Worm (Caenorhabditis elegans): Measurements from ENCODE around the gene W04G3.7.

The W04G3.7 gene

DNA sequence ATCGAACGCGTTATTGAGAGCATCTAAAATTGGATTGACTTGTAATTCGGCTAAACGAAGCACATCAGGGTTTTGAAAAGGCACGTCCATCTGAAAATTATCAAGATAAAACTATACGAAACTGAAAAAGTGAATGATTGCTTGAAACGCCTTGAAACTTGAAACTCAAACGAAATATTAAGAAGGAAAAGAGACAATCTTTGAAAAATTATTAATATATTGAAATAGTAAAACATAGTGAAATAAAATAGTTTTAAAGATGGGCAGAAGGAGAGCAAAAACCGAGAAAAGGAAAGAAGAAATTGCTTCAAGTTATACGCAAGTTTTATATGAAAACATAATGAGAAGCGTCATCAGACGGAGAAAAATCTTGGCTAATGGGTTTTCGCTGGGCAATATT, 13.0 kb upstream of the W04G3.7 start, which contains the start of gene W02H3.3:
Gene W02H3.3, minus strand, starts transcription at position 101 of the 400 bp plus-strand sequence.
- no peak for TF ChIP-seq lin-15B (tag; optimal IDR thresholded peaks at IDR 0.05)

ce11 chrX:11097343-11097742, 12.3 kb upstream of the W04G3.7 start:
- no peak for TF ChIP-seq nhr-11 (tag; optimal IDR thresholded peaks at IDR 0.05)
- no peak for TF ChIP-seq nfya-1 (tag; optimal IDR thresholded peaks at IDR 0.05; ENCODE audit: insufficient read depth)
- TF ChIP-seq egl-5 (tag; optimal IDR thresholded peaks at IDR 0.05) = no peak
- TF ChIP-seq sea-2 (GFP tag; optimal IDR thresholded peaks at IDR 0.05) = no peak
- no peak for TF ChIP-seq egl-27 (tag; optimal IDR thresholded peaks at IDR 0.05)
- TF ChIP-seq ZK546.5 (tag; optimal IDR thresholded peaks at IDR 0.05) = no peak
- no peak for TF ChIP-seq fkh-2 (tag; optimal IDR thresholded peaks at IDR 0.05)
- TF ChIP-seq mml-1 (tag; optimal IDR thresholded peaks at IDR 0.05) = no peak
- TF ChIP-seq fkh-10 (GFP tag; optimal IDR thresholded peaks at IDR 0.05) = no peak
- TF ChIP-seq fos-1 (tag; optimal IDR thresholded peaks at IDR 0.05) = no peak
- no peak for TF ChIP-seq nhr-237 (tag; optimal IDR thresholded peaks at IDR 0.05)
- TF ChIP-seq mdl-1 (tag; optimal IDR thresholded peaks at IDR 0.05) = no peak
- TF ChIP-seq hmg-11 (tag; optimal IDR thresholded peaks at IDR 0.05) = no peak
- TF ChIP-seq R02D3.7 (tag; optimal IDR thresholded peaks at IDR 0.05) = no peak
- TF ChIP-seq lsy-12 (tag; optimal IDR thresholded peaks at IDR 0.05) = no peak
- TF ChIP-seq ztf-4 (tag; optimal IDR thresholded peaks at IDR 0.05) = no peak
- TF ChIP-seq jun-1 (tag; optimal IDR thresholded peaks at IDR 0.05) = no peak
- no peak for TF ChIP-seq pqm-1 (tag; optimal IDR thresholded peaks at IDR 0.05)

ce11 chrX:11095480-11095879, 10.4 kb upstream of the W04G3.7 start:
- TF ChIP-seq sea-2 (GFP tag; optimal IDR thresholded peaks at IDR 0.05) (no peak), nhr-237 (tag; optimal IDR thresholded peaks at IDR 0.05) (no peak), pqm-1 (tag; optimal IDR thresholded peaks at IDR 0.05) (peak; percentile 19), ceh-28 (tag; optimal IDR thresholded peaks at IDR 0.05) (peak; percentile 67), nhr-25 (tag; optimal IDR thresholded peaks at IDR 0.05) (peak; percentile 69), skn-1 (tag; optimal IDR thresholded peaks at IDR 0.05) (peak; percentile 65), daf-12 (tag; optimal IDR thresholded peaks at IDR 0.05) (no peak), nhr-12 (tag; optimal IDR thresholded peaks at IDR 0.05) (no peak), ama-1 (optimal IDR thresholded peaks at IDR 0.05) (no peak), egl-27 (tag; optimal IDR thresholded peaks at IDR 0.05) (peak; percentile 6), eor-1 (tag; optimal IDR thresholded peaks at IDR 0.05) (no peak), unc-62 (GFP tag; optimal IDR thresholded peaks at IDR 0.05) (no peak), ztf-11 (tag; optimal IDR thresholded peaks at IDR 0.05) (no peak), nhr-43 (tag; optimal IDR thresholded peaks at IDR 0.05; ENCODE audit: poor library complexity, severe bottlenecking) (peak; percentile 92), nhr-11 (tag; optimal IDR thresholded peaks at IDR 0.05) (no peak), ceh-16 (tag; optimal IDR thresholded peaks at IDR 0.05) (no peak), elt-1 (tag; optimal IDR thresholded peaks at IDR 0.05) (no peak), zag-1 (tag; optimal IDR thresholded peaks at IDR 0.05) (no peak), lsy-12 (tag; optimal IDR thresholded peaks at IDR 0.05) (peak; percentile 87), elt-3 (tag; optimal IDR thresholded peaks at IDR 0.05) (peak in 1 of 3 experiments; percentile 58), jun-1 (tag; optimal IDR thresholded peaks at IDR 0.05) (peak; percentile 69), nhr-76 (tag; optimal IDR thresholded peaks at IDR 0.05) (no peak), elt-2 (tag; optimal IDR thresholded peaks at IDR 0.05) (peak; percentile 46), lin-15B (tag; optimal IDR thresholded peaks at IDR 0.05) (peak; percentile 16), aly-2 (tag; optimal IDR thresholded peaks at IDR 0.05) (no peak), hmg-11 (tag; optimal IDR thresholded peaks at IDR 0.05) (peak; percentile 92), nhr-28 (tag; optimal IDR thresholded peaks at IDR 0.05) (no peak), ceh-82 (tag; optimal IDR thresholded peaks at IDR 0.05) (peak; percentile 80), unc-39 (tag; optimal IDR thresholded peaks at IDR 0.05) (no peak), R02D3.7 (tag; optimal IDR thresholded peaks at IDR 0.05) (peak; percentile 30), tbx-2 (tag; optimal IDR thresholded peaks at IDR 0.05) (peak; percentile 92), mdl-1 (tag; optimal IDR thresholded peaks at IDR 0.05) (no peak), lin-39 (tag; optimal IDR thresholded peaks at IDR 0.05) (peak; percentile 76), nhr-77 (tag; optimal IDR thresholded peaks at IDR 0.05) (peak; percentile 63), pha-4 (tag; optimal IDR thresholded peaks at IDR 0.05) (peak; percentile 47), nhr-23 (tag; optimal IDR thresholded peaks at IDR 0.05) (peak; percentile 61), egl-5 (tag; optimal IDR thresholded peaks at IDR 0.05) (peak; percentile 70), mml-1 (tag; optimal IDR thresholded peaks at IDR 0.05) (no peak), ceh-9 (tag; optimal IDR thresholded peaks at IDR 0.05) (no peak), fkh-2 (tag; optimal IDR thresholded peaks at IDR 0.05) (no peak), fos-1 (tag; optimal IDR thresholded peaks at IDR 0.05) (peak; percentile 2), snpc-4 (tag; optimal IDR thresholded peaks at IDR 0.05) (no peak), nfya-1 (tag; optimal IDR thresholded peaks at IDR 0.05; ENCODE audit: insufficient read depth) (peak; percentile 66), ZK546.5 (tag; optimal IDR thresholded peaks at IDR 0.05) (no peak), ztf-4 (tag; optimal IDR thresholded peaks at IDR 0.05) (peak; percentile 26), nhr-67 (tag; optimal IDR thresholded peaks at IDR 0.05) (no peak), fkh-10 (GFP tag; optimal IDR thresholded peaks at IDR 0.05) (no peak)
